Fruit fly (Drosophila melanogaster): Measurements from ENCODE around the gene ORMDL.

Gene ORMDL

DNA sequence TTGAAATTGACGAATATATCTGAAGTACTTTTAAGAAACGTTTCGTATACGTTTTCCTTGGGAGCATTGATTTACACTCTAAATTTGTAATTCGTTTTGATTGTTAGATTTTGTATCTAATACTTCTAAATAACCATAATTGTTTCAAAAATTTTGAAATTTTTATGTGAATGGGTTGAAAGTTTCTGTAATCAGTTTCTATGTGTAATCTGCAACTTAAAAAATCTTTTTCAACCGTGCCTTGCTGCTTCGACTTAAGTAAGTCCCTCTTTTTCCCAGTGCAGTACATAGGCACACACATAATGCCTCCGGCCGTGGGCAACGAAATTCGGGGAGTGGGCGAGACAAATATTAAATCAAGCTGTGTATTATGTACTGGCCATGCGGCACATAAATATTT, 49.7 kb upstream of the ORMDL start (continued):
- TF ChIP-seq Doc3 (GFP tag; IDR thresholded peaks at IDR 0.05; ENCODE audit: partially characterized antibody) (no peak), CG7357 (GFP tag; IDR thresholded peaks at IDR 0.05) (no peak), Scr (GFP tag; IDR thresholded peaks at IDR 0.05; ENCODE audit: partially characterized antibody) (no peak), Pdp1 (GFP tag; optimal IDR thresholded peaks at IDR 0.05) (peak in 1 of 2 experiments; percentile 22), CG6813 (GFP tag; optimal IDR thresholded peaks at IDR 0.05) (no peak), pfk (GFP tag; optimal IDR thresholded peaks at IDR 0.05) (no peak), sisA (GFP tag; IDR thresholded peaks at IDR 0.05) (peak; percentile 15; the same call in 1 of the 2 replicates), knrl (GFP tag; IDR thresholded peaks at IDR 0.05; ENCODE audit: partially characterized antibody) (no peak), ranshi (GFP tag; IDR thresholded peaks at IDR 0.05) (0 out of 2 replicates have a peak, but pooled peaks have one; percentile 20), Bteb2 (GFP tag; optimal IDR thresholded peaks at IDR 0.05) (no peak), bowl (GFP tag; IDR thresholded peaks at IDR 0.05) (no peak), CG13296 (GFP tag; optimal IDR thresholded peaks at IDR 0.05) (no peak), Meics (GFP tag; optimal IDR thresholded peaks at IDR 0.05) (no peak), CG17359 (tag; optimal IDR thresholded peaks at IDR 0.05) (no peak), HLH54F (GFP tag; optimal IDR thresholded peaks at IDR 0.05) (no peak), CG18262 (tag; optimal IDR thresholded peaks at IDR 0.05) (peak; percentile 51), zfh1 (GFP tag; IDR thresholded peaks at IDR 0.05) (no peak), nmo (GFP tag; optimal IDR thresholded peaks at IDR 0.05) (peak; percentile 5), CG30020 (tag; optimal IDR thresholded peaks at IDR 0.05) (no peak), az2 (GFP tag; optimal IDR thresholded peaks at IDR 0.05) (peak; percentile 26), ci (GFP tag; IDR thresholded peaks at IDR 0.05) (no peak), dimm (GFP tag; IDR thresholded peaks at IDR 0.05) (no peak), dmrt99B (tag; optimal IDR thresholded peaks at IDR 0.05) (no peak), CG11093 (GFP tag; IDR thresholded peaks at IDR 0.05) (no peak), vnd (GFP tag; IDR thresholded peaks at IDR 0.05; ENCODE audit: partially characterized antibody) (no peak), tll (GFP tag; optimal IDR thresholded peaks at IDR 0.05) (no peak), exex (tag; optimal IDR thresholded peaks at IDR 0.05) (no peak), CG32767 (GFP tag; IDR thresholded peaks at IDR 0.05) (0 out of 2 replicates have a peak, but pooled peaks have one; percentile 17), Hr39 (optimal IDR thresholded peaks at IDR 0.05) (no peak), wek (GFP tag; optimal IDR thresholded peaks at IDR 0.05) (no peak), pita (GFP tag; optimal IDR thresholded peaks at IDR 0.05) (no peak), unpg (GFP tag; optimal IDR thresholded peaks at IDR 0.05) (no peak), ham (GFP tag; IDR thresholded peaks at IDR 0.05) (no peak), CG12104 (GFP tag; optimal IDR thresholded peaks at IDR 0.05) (no peak), Mrtf (GFP tag; IDR thresholded peaks at IDR 0.05) (no peak), ac (GFP tag; optimal IDR thresholded peaks at IDR 0.05) (no peak), CG10565 (GFP tag; optimal IDR thresholded peaks at IDR 0.05) (no peak), sima (GFP tag; optimal IDR thresholded peaks at IDR 0.05) (no peak), Hmx (GFP tag; optimal IDR thresholded peaks at IDR 0.05) (no peak), pzg (GFP tag; optimal IDR thresholded peaks at IDR 0.05) (no peak), CG12219 (GFP tag; optimal IDR thresholded peaks at IDR 0.05) (no peak), Lpt (GFP tag; optimal IDR thresholded peaks at IDR 0.05) (no peak), CG17328 (GFP tag; IDR thresholded peaks at IDR 0.05) (peak; percentile 42; the same call in 1 of the 2 replicates), E2f1 (GFP tag; IDR thresholded peaks at IDR 0.05) (no peak), vfl (GFP tag; optimal IDR thresholded peaks at IDR 0.05) (no peak), sens (GFP tag) (peak; percentile 75), D19B (GFP tag; optimal IDR thresholded peaks at IDR 0.05) (no peak), nerfin-2 (GFP tag; IDR thresholded peaks at IDR 0.05; ENCODE audit: partially characterized antibody) (no peak), prd (optimal IDR thresholded peaks at IDR 0.05) (no peak), prd (GFP tag; IDR thresholded peaks at IDR 0.05) (peak; percentile 52; the same call in 2 of the 3 replicates), Nf-YA (GFP tag; IDR thresholded peaks at IDR 0.05) (no peak), nau (GFP tag; optimal IDR thresholded peaks at IDR 0.05) (no peak)

All from whole organism, embryonic.